Comparison of ENCODE assay signal across 5 worm cellular contexts in genomic region chrV:10953471-10954155, ce11.
TF ChIP-seq lines count a peak whose summit lies in the region.

No protein-coding gene starts in this region.

TF ChIP-seq in whole organism, L1 larva, 84 proteins besides CTCF, POLR2A, EP300 and RAD21 (continues in another document):
- TF ChIP-seq pag-3 (tag; optimal IDR thresholded peaks at IDR 0.05; lab: Kevin White, UChicago; ENCODE audit: borderline replicate concordance, insufficient read depth) (no peak), mef-2 (tag; optimal IDR thresholded peaks at IDR 0.05; lab: Kevin White, UChicago) (no peak), jun-1 (tag; optimal IDR thresholded peaks at IDR 0.05; lab: Kevin White, UChicago) (no peak), tlp-1 (tag; optimal IDR thresholded peaks at IDR 0.05; lab: Kevin White, UChicago) (no peak), Y116A8C.19 (tag; optimal IDR thresholded peaks at IDR 0.05; lab: Kevin White, UChicago; ENCODE audit: borderline replicate concordance) (no peak), unc-30 (tag; optimal IDR thresholded peaks at IDR 0.05; lab: Kevin White, UChicago) (no peak), pqm-1 (tag; optimal IDR thresholded peaks at IDR 0.05; lab: Kevin White, UChicago) (no peak), snu-23 (GFP tag; optimal IDR thresholded peaks at IDR 0.05; lab: Kevin White, UChicago) (peak; percentile 38), ceh-63 (GFP tag; optimal IDR thresholded peaks at IDR 0.05; lab: Kevin White, UChicago) (no peak), ces-1 (GFP tag; optimal IDR thresholded peaks at IDR 0.05; lab: Kevin White, UChicago) (no peak), fkh-10 (GFP tag; optimal IDR thresholded peaks at IDR 0.05; lab: Kevin White, UChicago) (no peak), fkh-4 (tag; optimal IDR thresholded peaks at IDR 0.05; lab: Kevin White, UChicago; ENCODE audit: borderline replicate concordance) (no peak), ceh-90 (tag; optimal IDR thresholded peaks at IDR 0.05; lab: Kevin White, UChicago) (no peak), nhr-19 (GFP tag; conservative IDR thresholded peaks at IDR 0.05; lab: Robert Waterston, UW) (0 out of 2 replicates have a peak, but pooled peaks have one; percentile 20), ama-1 (optimal IDR thresholded peaks at IDR 0.05; lab: Kevin White, UChicago) (no peak), blmp-1 (tag; optimal IDR thresholded peaks at IDR 0.05; lab: Kevin White, UChicago) (no peak), skn-1 (tag; optimal IDR thresholded peaks at IDR 0.05; lab: Kevin White, UChicago) (no peak), swsn-7 (tag; optimal IDR thresholded peaks at IDR 0.05; lab: Kevin White, UChicago) (no peak)

TF ChIP-seq in whole organism, L2 larva, 48 proteins besides CTCF, POLR2A, EP300 and RAD21:
- no peak for TF ChIP-seq elt-1 (tag; optimal IDR thresholded peaks at IDR 0.05; lab: Kevin White, UChicago)
- no peak for TF ChIP-seq fos-1 (tag; optimal IDR thresholded peaks at IDR 0.05; lab: Kevin White, UChicago)
- TF ChIP-seq lin-13 (GFP tag; optimal IDR thresholded peaks at IDR 0.05; lab: Kevin White, UChicago), result peak; percentile 25
- TF ChIP-seq ama-1 (optimal IDR thresholded peaks at IDR 0.05; lab: Kevin White, UChicago), result peak; percentile 74
- no peak for TF ChIP-seq sem-4 (tag; optimal IDR thresholded peaks at IDR 0.05; lab: Kevin White, UChicago)
- no peak for TF ChIP-seq aly-2 (tag; optimal IDR thresholded peaks at IDR 0.05; lab: Kevin White, UChicago)
- no peak for TF ChIP-seq nhr-237 (tag; optimal IDR thresholded peaks at IDR 0.05; lab: Kevin White, UChicago)
- no peak for TF ChIP-seq mbf-1 (tag; optimal IDR thresholded peaks at IDR 0.05; lab: Kevin White, UChicago)
- TF ChIP-seq blmp-1 (tag; optimal IDR thresholded peaks at IDR 0.05; lab: Kevin White, UChicago; ENCODE audit: insufficient read depth), result peak; percentile 9
- peak; percentile 32 for TF ChIP-seq nhr-6 (tag; optimal IDR thresholded peaks at IDR 0.05; lab: Kevin White, UChicago)
- peak; percentile 60 for TF ChIP-seq ztf-4 (tag; optimal IDR thresholded peaks at IDR 0.05; lab: Kevin White, UChicago)
- TF ChIP-seq sma-9 (GFP tag; optimal IDR thresholded peaks at IDR 0.05; lab: Kevin White, UChicago), result peak; percentile 20
- TF ChIP-seq sma-9 (tag; optimal IDR thresholded peaks at IDR 0.05; lab: Kevin White, UChicago), result no peak
- no peak for TF ChIP-seq nhr-77 (tag; optimal IDR thresholded peaks at IDR 0.05; lab: Kevin White, UChicago)
- TF ChIP-seq elt-3 (tag; optimal IDR thresholded peaks at IDR 0.05; lab: Kevin White, UChicago), result no peak
- TF ChIP-seq Y55F3AM.14 (GFP tag; optimal IDR thresholded peaks at IDR 0.05; lab: Kevin White, UChicago), result peak; percentile 21
- peak in 1 of 2 experiments; percentile 40 for TF ChIP-seq lsy-2 (tag; optimal IDR thresholded peaks at IDR 0.05; lab: Kevin White, UChicago)
- TF ChIP-seq nhr-25 (tag; optimal IDR thresholded peaks at IDR 0.05; lab: Kevin White, UChicago), result peak; percentile 29

TF ChIP-seq in whole organism, L3 larva, 47 proteins besides CTCF, POLR2A, EP300 and RAD21:
- no peak for TF ChIP-seq elt-1 (tag; optimal IDR thresholded peaks at IDR 0.05; lab: Kevin White, UChicago)
- TF ChIP-seq nhr-43 (tag; optimal IDR thresholded peaks at IDR 0.05; lab: Kevin White, UChicago; ENCODE audit: poor library complexity, severe bottlenecking), result peak; percentile 8
- no peak for TF ChIP-seq fkh-10 (GFP tag; optimal IDR thresholded peaks at IDR 0.05; lab: Kevin White, UChicago)
- TF ChIP-seq nhr-25 (tag; optimal IDR thresholded peaks at IDR 0.05; lab: Kevin White, UChicago), result peak; percentile 43
- peak; percentile 16 for TF ChIP-seq pha-4 (tag; optimal IDR thresholded peaks at IDR 0.05; lab: Kevin White, UChicago)
- TF ChIP-seq ztf-4 (tag; optimal IDR thresholded peaks at IDR 0.05; lab: Kevin White, UChicago), result peak; percentile 13
- peak; percentile 36 for TF ChIP-seq lsy-12 (tag; optimal IDR thresholded peaks at IDR 0.05; lab: Kevin White, UChicago)
- no peak for TF ChIP-seq egl-27 (tag; optimal IDR thresholded peaks at IDR 0.05; lab: Kevin White, UChicago)
- no peak for TF ChIP-seq aly-2 (tag; optimal IDR thresholded peaks at IDR 0.05; lab: Kevin White, UChicago)
- TF ChIP-seq ama-1 (optimal IDR thresholded peaks at IDR 0.05; lab: Kevin White, UChicago), result peak; percentile 83
- TF ChIP-seq tbx-2 (tag; optimal IDR thresholded peaks at IDR 0.05; lab: Kevin White, UChicago), result peak; percentile 22

TF ChIP-seq in whole organism, L4 larva, 104 proteins besides CTCF, POLR2A, EP300 and RAD21:
- TF ChIP-seq lsy-2 (tag; optimal IDR thresholded peaks at IDR 0.05; lab: Kevin White, UChicago) (peak in 1 of 2 experiments; percentile 61), snpc-1.2 (GFP tag; IDR thresholded peaks at IDR 0.05; lab: Robert Waterston, UW) (no peak), aha-1 (tag; lab: Kevin White, UChicago) (peak; percentile 29), ama-1 (optimal IDR thresholded peaks at IDR 0.05; lab: Kevin White, UChicago) (peak; percentile 72), daf-16 (GFP tag; optimal IDR thresholded peaks at IDR 0.05; lab: Kevin White, UChicago) (peak in 1 of 2 experiments; percentile 48), daf-16 (tag; optimal IDR thresholded peaks at IDR 0.05; lab: Kevin White, UChicago) (no peak), lin-15B (tag; optimal IDR thresholded peaks at IDR 0.05; lab: Kevin White, UChicago) (no peak), nhr-48 (tag; optimal IDR thresholded peaks at IDR 0.05; lab: Kevin White, UChicago) (no peak), saeg-2 (GFP tag; IDR thresholded peaks at IDR 0.05; lab: Robert Waterston, UW) (peak; percentile 57; the same call in 1 of the 2 replicates), nhr-77 (tag; optimal IDR thresholded peaks at IDR 0.05; lab: Kevin White, UChicago) (peak; percentile 24), zfp-3 (GFP tag; conservative IDR thresholded peaks at IDR 0.05; lab: Robert Waterston, UW) (peak; percentile 95), T20F7.1 (GFP tag; optimal IDR thresholded peaks at IDR 0.05; lab: Kevin White, UChicago) (peak; percentile 69), sdz-12 (GFP tag; optimal IDR thresholded peaks at IDR 0.05; lab: Kevin White, UChicago) (peak; percentile 59), nhr-25 (tag; optimal IDR thresholded peaks at IDR 0.05; lab: Kevin White, UChicago; ENCODE audit: borderline replicate concordance, insufficient read depth) (peak; percentile 18), tra-1 (GFP tag; IDR thresholded peaks at IDR 0.05; lab: Robert Waterston, UW) (0 out of 2 replicates have a peak, but pooled peaks have one; percentile 8), unc-62 (GFP tag; optimal IDR thresholded peaks at IDR 0.05 in 1 of 2; lab: Kevin White, UChicago) (peak; percentile 19 to 67), unc-62 (tag; optimal IDR thresholded peaks at IDR 0.05; lab: Kevin White, UChicago) (no peak), hif-1 (tag; optimal IDR thresholded peaks at IDR 0.05; lab: Kevin White, UChicago) (peak in 1 of 2 experiments; percentile 6), lin-1 (GFP tag; IDR thresholded peaks at IDR 0.05; lab: Robert Waterston, UW) (no peak), mep-1 (tag; optimal IDR thresholded peaks at IDR 0.05; lab: Kevin White, UChicago) (peak; percentile 35), mdt-29 (GFP tag; IDR thresholded peaks at IDR 0.05; lab: Robert Waterston, UW) (0 out of 2 replicates have a peak, but pooled peaks have one; percentile 32), hmg-1.1 (GFP tag; IDR thresholded peaks at IDR 0.05; lab: Robert Waterston, UW) (peak; percentile 43; the same call in 1 of the 2 replicates), F10B5.3 (tag; optimal IDR thresholded peaks at IDR 0.05; lab: Kevin White, UChicago) (no peak), dve-1 (tag; optimal IDR thresholded peaks at IDR 0.05; lab: Kevin White, UChicago; ENCODE audit: insufficient read depth) (peak; percentile 42)
TF ChIP-seq in whole organism, L4 larva: peak in this region for 17.

TF ChIP-seq in whole organism, young adult, 124 proteins besides CTCF, POLR2A, EP300 and RAD21 (continues in another document):
- no peak for TF ChIP-seq lag-1 (GFP tag; IDR thresholded peaks at IDR 0.05; lab: Robert Waterston, UW)
- no peak for TF ChIP-seq hlh-26 (GFP tag; conservative IDR thresholded peaks at IDR 0.05; lab: Robert Waterston, UW)
- TF ChIP-seq dox-1 (GFP tag; IDR thresholded peaks at IDR 0.05; lab: Robert Waterston, UW), result peak; percentile 45; the same call in 1 of the 2 replicates
- no peak for TF ChIP-seq tlf-1 (GFP tag; optimal IDR thresholded peaks at IDR 0.05; lab: Kevin White, UChicago)
- peak; percentile 21 for TF ChIP-seq F52B5.7 (tag; optimal IDR thresholded peaks at IDR 0.05; lab: Kevin White, UChicago)
- TF ChIP-seq ceh-79 (tag; optimal IDR thresholded peaks at IDR 0.05; lab: Kevin White, UChicago), result no peak
- TF ChIP-seq die-1 (tag; optimal IDR thresholded peaks at IDR 0.05; lab: Kevin White, UChicago), result no peak
- TF ChIP-seq aptf-2 (GFP tag; conservative IDR thresholded peaks at IDR 0.05; lab: Robert Waterston, UW), result no peak
- TF ChIP-seq Y67H2A.10 (GFP tag; conservative IDR thresholded peaks at IDR 0.05; lab: Robert Waterston, UW), result no peak
- TF ChIP-seq T26A5.8 (tag; optimal IDR thresholded peaks at IDR 0.05; lab: Kevin White, UChicago), result no peak
- no peak for TF ChIP-seq F22D6.2 (tag; optimal IDR thresholded peaks at IDR 0.05; lab: Kevin White, UChicago)
- no peak for TF ChIP-seq ceh-91 (GFP tag; IDR thresholded peaks at IDR 0.05; lab: Robert Waterston, UW)
- no peak for TF ChIP-seq snpc-1.3 (tag; optimal IDR thresholded peaks at IDR 0.05; lab: Kevin White, UChicago; ENCODE audit: insufficient read depth)
- TF ChIP-seq F49E8.2 (tag; optimal IDR thresholded peaks at IDR 0.05; lab: Kevin White, UChicago; ENCODE audit: insufficient read depth), result no peak
- no peak for TF ChIP-seq C17E4.6 (GFP tag; IDR thresholded peaks at IDR 0.05; lab: Robert Waterston, UW)
- TF ChIP-seq lsl-1 (GFP tag; optimal IDR thresholded peaks at IDR 0.05; lab: Kevin White, UChicago), result no peak
- no peak for TF ChIP-seq egrh-3 (GFP tag; IDR thresholded peaks at IDR 0.05; lab: Robert Waterston, UW)
- TF ChIP-seq pha-4 (tag; optimal IDR thresholded peaks at IDR 0.05; lab: Kevin White, UChicago), result no peak
- no peak for TF ChIP-seq rpc-1 (optimal IDR thresholded peaks at IDR 0.05; lab: Kevin White, UChicago)
- no peak for TF ChIP-seq rpc-1 (tag; optimal IDR thresholded peaks at IDR 0.05; lab: Kevin White, UChicago)
- peak; percentile 76 for TF ChIP-seq somi-1 (GFP tag; optimal IDR thresholded peaks at IDR 0.05; lab: Kevin White, UChicago)
- no peak for TF ChIP-seq B0035.1 (tag; optimal IDR thresholded peaks at IDR 0.05; lab: Kevin White, UChicago)
- TF ChIP-seq F39B2.1 (GFP tag; IDR thresholded peaks at IDR 0.05; lab: Robert Waterston, UW), result no peak
- no peak for TF ChIP-seq cebp-2 (GFP tag; IDR thresholded peaks at IDR 0.05; lab: Robert Waterston, UW)
- TF ChIP-seq ZK185.1 (tag; optimal IDR thresholded peaks at IDR 0.05; lab: Kevin White, UChicago; ENCODE audit: poor library complexity, severe bottlenecking), result no peak
- no peak for TF ChIP-seq ccch-3 (GFP tag; optimal IDR thresholded peaks at IDR 0.05; lab: Kevin White, UChicago)
- no peak for TF ChIP-seq lin-54 (GFP tag; optimal IDR thresholded peaks at IDR 0.05; lab: Kevin White, UChicago)
- no peak for TF ChIP-seq ets-4 (GFP tag; optimal IDR thresholded peaks at IDR 0.05; lab: Kevin White, UChicago)
- TF ChIP-seq egl-44 (GFP tag; IDR thresholded peaks at IDR 0.05; lab: Robert Waterston, UW), result no peak
